Worm (Caenorhabditis elegans) whole organism, L2 larva: ENCODE results near the gene twk-21.

Experiments used
- C34F6.9 ChIP-seq: fragments of 150-350 bp; optimal IDR thresholded peaks from 2 replicates; lab custom pipeline; 2014; ENCODE audit warnings: missing biosample characterization, missing genetic modification characterization
- F13H6.1 ChIP-seq: sonication (generic microtip); optimal IDR thresholded peaks from 2 replicates; lab custom pipeline; 2016; ENCODE audit warnings: missing genetic modification characterization, missing compliant biosample characterization
- R02D3.7 ChIP-seq: fragments of 150-350 bp; optimal IDR thresholded peaks from 2 replicates; lab custom pipeline; 2014; ENCODE audit warnings: missing biosample characterization, missing genetic modification characterization
- Y55F3AM.14 ChIP-seq: fragments of 200-800 bp; sonication (Bioruptor generic); optimal IDR thresholded peaks from 2 replicates; lab custom pipeline; 2018; ENCODE audit warnings: mild to moderate bottlenecking, missing genetic modification characterization, missing compliant biosample characterization
- alr-1 ChIP-seq: fragments of 150-350 bp; optimal IDR thresholded peaks from 2 replicates; lab custom pipeline; 2014; ENCODE audit warnings: missing biosample characterization, missing genetic modification characterization
- aly-2 ChIP-seq: fragments of 150-350 bp; optimal IDR thresholded peaks from 2 replicates; lab custom pipeline; 2014; ENCODE audit warnings: missing biosample characterization, missing genetic modification characterization
- ama-1 ChIP-seq: fragments of 150-350 bp; optimal IDR thresholded peaks from 2 replicates; lab custom pipeline; 2018; ENCODE audit warnings: inconsistent platforms
- blmp-1 ChIP-seq: sonication (generic microtip); optimal IDR thresholded peaks from 2 replicates; lab custom pipeline; 2017; ENCODE audit warnings: missing genetic modification characterization, mild to moderate bottlenecking, missing compliant biosample characterization, antibody characterized with exemption, moderate library complexity; ENCODE audit not compliant: insufficient read depth
- ceh-82 ChIP-seq: fragments of 150-350 bp; optimal IDR thresholded peaks from 2 replicates; lab custom pipeline; 2014; ENCODE audit warnings: missing biosample characterization, missing genetic modification characterization
- crh-2 ChIP-seq: sonication (generic microtip); optimal IDR thresholded peaks from 2 replicates; lab custom pipeline; 2017; ENCODE audit warnings: missing biosample characterization, missing genetic modification characterization
- elt-1 ChIP-seq: fragments of 150-350 bp; optimal IDR thresholded peaks from 2 replicates; lab custom pipeline; 2014; ENCODE audit warnings: missing biosample characterization, missing genetic modification characterization
- elt-3 ChIP-seq: sonication (generic microtip); optimal IDR thresholded peaks from 2 replicates; lab custom pipeline; 2017; ENCODE audit warnings: missing biosample characterization, missing genetic modification characterization
- fos-1 ChIP-seq: fragments of 150-350 bp; optimal IDR thresholded peaks from 2 replicates; lab custom pipeline; 2014; ENCODE audit warnings: missing biosample characterization, missing genetic modification characterization
- gmeb-1 ChIP-seq: fragments of 150-350 bp; optimal IDR thresholded peaks from 2 replicates; lab custom pipeline; 2014; ENCODE audit warnings: missing biosample characterization, missing genetic modification characterization
- lin-11 ChIP-seq: fragments of 150-350 bp; sonication (generic microtip); optimal IDR thresholded peaks from 2 replicates; lab custom pipeline; 2014; ENCODE audit warnings: missing biosample characterization, missing genetic modification characterization, inconsistent platforms, mixed read lengths
- lin-13 ChIP-seq: fragments of 150-350 bp; optimal IDR thresholded peaks from 2 replicates; lab custom pipeline; 2014; ENCODE audit warnings: missing biosample characterization, missing genetic modification reagents, missing genetic modification characterization
- lin-39 ChIP-seq: fragments of 150-350 bp; optimal IDR thresholded peaks from 2 replicates; lab custom pipeline; 2014; ENCODE audit warnings: missing biosample characterization, missing genetic modification reagents, missing genetic modification characterization
- mab-5 ChIP-seq: fragments of 150-350 bp; optimal IDR thresholded peaks from 2 replicates; lab custom pipeline; 2014; ENCODE audit warnings: missing biosample characterization, missing genetic modification characterization
- mbf-1 ChIP-seq: sonication (generic microtip); optimal IDR thresholded peaks from 2 replicates; lab custom pipeline; 2017; ENCODE audit warnings: missing biosample characterization, missing genetic modification characterization
- mdl-1 ChIP-seq, 2 experiments: fragments of 150-350 bp in 1 of 2; sonication (generic microtip) in 1 of 2; optimal IDR thresholded peaks; 2 replicates each; lab custom pipeline; 2017; ENCODE audit warnings: missing biosample characterization in 2 of 2, missing genetic modification characterization in 2 of 2
- nhr-10 ChIP-seq: sonication (generic microtip); optimal IDR thresholded peaks from 2 replicates; lab custom pipeline; 2017; ENCODE audit warnings: missing biosample characterization, missing genetic modification characterization
- nhr-12 ChIP-seq: fragments of 150-350 bp; optimal IDR thresholded peaks from 2 replicates; lab custom pipeline; 2014; ENCODE audit warnings: missing biosample characterization, missing genetic modification characterization
- nhr-129 ChIP-seq: fragments of 150-350 bp; optimal IDR thresholded peaks from 2 replicates; lab custom pipeline; 2014; ENCODE audit warnings: missing biosample characterization, missing genetic modification characterization
- nhr-21 ChIP-seq: fragments of 150-350 bp; optimal IDR thresholded peaks from 2 replicates; lab custom pipeline; 2014; ENCODE audit warnings: missing biosample characterization, missing genetic modification characterization
- nhr-23 ChIP-seq: fragments of 150-350 bp; optimal IDR thresholded peaks from 2 replicates; lab custom pipeline; 2014; ENCODE audit warnings: missing biosample characterization, missing genetic modification reagents, missing genetic modification characterization
- nhr-6 ChIP-seq: fragments of 150-350 bp; optimal IDR thresholded peaks from 2 replicates; lab custom pipeline; 2014; ENCODE audit warnings: missing biosample characterization, missing genetic modification characterization
- nhr-77 ChIP-seq: fragments of 150-350 bp; optimal IDR thresholded peaks from 2 replicates; lab custom pipeline; 2014; ENCODE audit warnings: missing biosample characterization, missing genetic modification characterization
- peb-1 ChIP-seq: fragments of 150-350 bp; optimal IDR thresholded peaks from 2 replicates; lab custom pipeline; 2014; ENCODE audit warnings: missing biosample characterization, missing genetic modification characterization
- sem-4 ChIP-seq: fragments of 150-350 bp; optimal IDR thresholded peaks from 2 replicates; lab custom pipeline; 2014; ENCODE audit warnings: missing biosample characterization, missing genetic modification reagents, missing genetic modification characterization
- skn-1 ChIP-seq: sonication (generic microtip); optimal IDR thresholded peaks from 2 replicates; lab custom pipeline; 2017; ENCODE audit warnings: missing biosample characterization, missing genetic modification characterization
- sma-3 ChIP-seq: sonication (generic microtip); optimal IDR thresholded peaks from 2 replicates; lab custom pipeline; 2016; ENCODE audit warnings: missing genetic modification reagents, missing genetic modification characterization, missing compliant biosample characterization
- sma-9 ChIP-seq, 2 experiments: fragments of 150-350 bp in 1 of 2; sonication (generic microtip) in 1 of 2; optimal IDR thresholded peaks; 2 replicates each; lab custom pipeline; 2014 to 2016; ENCODE audit warnings: missing genetic modification characterization in 2 of 2, mild to moderate bottlenecking in 1 of 2, missing biosample characterization in 1 of 2, missing compliant biosample characterization in 1 of 2, missing genetic modification reagents in 1 of 2, moderate library complexity in 1 of 2
- snpc-4 ChIP-seq: fragments of 150-350 bp; optimal IDR thresholded peaks from 2 replicates; lab custom pipeline; 2014; ENCODE audit warnings: missing biosample characterization, missing genetic modification characterization
- unc-39 ChIP-seq: fragments of 150-350 bp; optimal IDR thresholded peaks from 2 replicates; lab custom pipeline; 2014; ENCODE audit warnings: missing biosample characterization, missing genetic modification characterization
- unc-55 ChIP-seq: fragments of 150-350 bp; sonication (generic microtip); optimal IDR thresholded peaks from 3 replicates; lab custom pipeline; 2014; ENCODE audit warnings: missing biosample characterization, missing genetic modification reagents, missing genetic modification characterization
- unc-62 ChIP-seq: fragments of 150-350 bp; optimal IDR thresholded peaks from 2 replicates; lab custom pipeline; 2014; ENCODE audit warnings: missing biosample characterization, missing genetic modification reagents, missing genetic modification characterization
- zag-1 ChIP-seq: fragments of 150-350 bp; optimal IDR thresholded peaks from 2 replicates; lab custom pipeline; 2014; ENCODE audit warnings: missing biosample characterization, missing genetic modification characterization
- ztf-1 ChIP-seq: fragments of 200-800 bp; sonication (Bioruptor generic); conservative IDR thresholded peaks from 2 replicates; pipeline ENCODE4 v1.3.6; 2022; ENCODE audit warnings: missing genetic modification characterization, missing compliant biosample characterization
- ztf-11 ChIP-seq: sonication (generic microtip); optimal IDR thresholded peaks from 2 replicates; lab custom pipeline; 2017; ENCODE audit warnings: missing biosample characterization, missing genetic modification characterization
- ztf-4 ChIP-seq: fragments of 150-350 bp; optimal IDR thresholded peaks from 2 replicates; lab custom pipeline; 2014; ENCODE audit warnings: missing biosample characterization, missing genetic modification characterization

Gene twk-21

DNA sequence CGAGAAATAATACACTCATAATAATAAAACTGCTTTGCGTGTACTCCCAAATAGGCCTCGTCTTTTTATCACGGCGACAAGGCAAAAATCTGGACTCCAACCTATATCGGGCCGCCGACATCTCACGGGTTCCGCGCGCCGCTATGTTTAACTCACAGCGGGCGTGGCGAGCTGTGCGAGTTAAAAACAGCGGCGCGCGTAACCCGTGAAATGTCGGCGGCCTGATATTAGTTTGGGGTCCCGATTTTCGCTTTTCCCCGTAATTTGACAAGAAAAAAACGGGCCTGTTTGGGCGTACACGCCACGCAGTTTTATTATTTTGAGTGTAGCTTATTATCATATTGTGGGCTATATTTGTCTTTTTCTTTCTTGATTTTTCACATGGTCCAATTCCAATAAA is 42.1 kb downstream of the twk-21 start:
- TF ChIP-seq snpc-4 (tag; lab: Kevin White, UChicago) (peak; percentile 45), aly-2 (tag; lab: Kevin White, UChicago) (no peak), gmeb-1 (tag; lab: Kevin White, UChicago) (no peak), fos-1 (tag; lab: Kevin White, UChicago) (no peak)

DNA sequence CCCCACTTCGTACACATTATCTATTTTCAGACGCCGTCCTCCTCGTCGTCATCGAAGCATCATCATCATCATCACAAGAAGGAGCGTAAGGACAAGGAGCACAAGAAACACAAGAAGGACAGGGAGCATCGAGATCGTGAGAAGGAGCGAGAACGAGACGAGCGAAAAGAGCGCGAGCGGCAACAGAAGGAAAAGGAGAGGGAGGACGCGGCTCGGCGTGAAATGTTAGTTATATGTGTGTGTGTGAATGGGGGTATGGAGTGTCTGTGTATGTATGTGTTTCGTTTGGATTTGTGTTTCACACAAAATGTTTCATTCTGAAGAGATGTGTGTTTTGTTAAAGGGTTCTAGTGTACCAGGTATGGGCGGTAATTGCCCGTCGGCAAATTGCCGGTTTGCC is 42.6 kb downstream of the twk-21 start:
- TF ChIP-seq nhr-23 (no peak), alr-1 (tag; lab: Kevin White, UChicago) (no peak), sma-9 (GFP tag; optimal IDR thresholded peaks at IDR 0.05; lab: Kevin White, UChicago) (peak; percentile 13), sma-9 (tag; optimal IDR thresholded peaks at IDR 0.05; lab: Kevin White, UChicago) (no peak), unc-55 (GFP tag; lab: Kevin White, UChicago) (peak; percentile 37), C34F6.9 (tag; lab: Kevin White, UChicago) (peak; percentile 17)

DNA sequence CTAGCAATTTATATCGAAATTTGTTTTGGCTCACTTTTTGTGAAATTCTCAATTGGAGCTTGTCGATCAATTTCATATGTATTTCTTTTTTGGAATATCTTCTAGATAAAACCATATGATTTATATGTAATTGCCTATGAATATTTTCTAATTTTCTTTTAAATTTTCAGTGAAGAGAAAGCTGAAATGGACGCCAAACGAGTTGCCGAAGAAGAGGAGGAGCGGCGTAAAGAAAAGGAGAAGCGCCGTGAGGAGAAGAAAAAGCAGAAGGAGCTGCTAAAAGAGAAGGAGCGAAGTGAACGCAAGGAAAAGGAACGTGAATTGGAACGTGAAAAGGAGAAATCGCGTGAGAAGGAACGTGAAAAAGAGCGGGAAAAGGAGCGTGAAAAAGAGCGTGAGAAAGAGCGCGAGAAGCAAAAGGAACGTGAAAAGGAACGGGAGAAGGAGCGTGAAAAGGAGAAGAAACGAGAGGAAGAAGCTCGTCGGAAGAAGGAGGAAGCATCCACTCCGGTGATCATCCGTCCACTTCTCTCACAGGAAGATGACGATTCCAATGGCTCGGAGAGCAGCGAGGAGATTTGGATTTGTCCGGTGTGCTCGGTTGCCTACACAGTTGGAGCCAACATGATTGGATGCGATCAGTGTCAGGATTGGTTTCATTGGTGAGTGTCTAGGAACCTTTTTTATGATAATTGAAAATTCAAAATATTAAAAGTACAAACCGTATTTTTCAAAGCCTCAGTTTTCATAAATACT is 44.4 kb downstream of the twk-21 start:
- no peak for TF ChIP-seq zag-1 (tag; lab: Kevin White, UChicago)
- TF ChIP-seq ztf-1 (GFP tag; lab: Robert Waterston, UW), result no peak
- TF ChIP-seq unc-62 (GFP tag; lab: Kevin White, UChicago), result no peak
- TF ChIP-seq gmeb-1 (tag; lab: Kevin White, UChicago), result no peak
- no peak for TF ChIP-seq ama-1
- no peak for TF ChIP-seq aly-2 (tag; lab: Kevin White, UChicago)
- TF ChIP-seq lin-39 (tag; lab: Kevin White, UChicago), result no peak
- TF ChIP-seq nhr-77 (tag; lab: Kevin White, UChicago), result no peak
- TF ChIP-seq C34F6.9 (tag; lab: Kevin White, UChicago), result no peak
- TF ChIP-seq mbf-1 (tag; lab: Kevin White, UChicago), result no peak

- TF ChIP-seq nhr-77 (tag; lab: Kevin White, UChicago) (no peak), sem-4 (tag; lab: Kevin White, UChicago) (no peak), elt-1 (tag; lab: Kevin White, UChicago) (no peak), nhr-21 (no peak), mdl-1 (tag; optimal IDR thresholded peaks at IDR 0.05; lab: Kevin White, UChicago) (no peak), ama-1 (no peak), nhr-10 (tag; lab: Kevin White, UChicago) (no peak), peb-1 (no peak), snpc-4 (tag; lab: Kevin White, UChicago) (no peak), skn-1 (tag; lab: Kevin White, UChicago) (no peak), nhr-6 (tag; lab: Kevin White, UChicago) (no peak), gmeb-1 (tag; lab: Kevin White, UChicago) (no peak), mab-5 (tag; lab: Kevin White, UChicago) (no peak), fos-1 (tag; lab: Kevin White, UChicago) (no peak), unc-39 (tag; lab: Kevin White, UChicago) (no peak), blmp-1 (tag; lab: Kevin White, UChicago) (no peak), lin-11 (tag; lab: Kevin White, UChicago) (no peak), nhr-129 (tag; lab: Kevin White, UChicago) (no peak), R02D3.7 (tag; lab: Kevin White, UChicago) (no peak), sma-3 (no peak)
These were observed 45.6 kb downstream of the twk-21 start for ce11 chrX:16345296-16345695.

- no peak for TF ChIP-seq mdl-1 (tag; optimal IDR thresholded peaks at IDR 0.05; lab: Kevin White, UChicago)
- no peak for TF ChIP-seq lin-11 (tag; lab: Kevin White, UChicago)
- no peak for TF ChIP-seq ztf-11 (tag; lab: Kevin White, UChicago)
- TF ChIP-seq mab-5 (tag; lab: Kevin White, UChicago), result no peak
- no peak for TF ChIP-seq nhr-129 (tag; lab: Kevin White, UChicago)
- no peak for TF ChIP-seq ztf-1 (GFP tag; lab: Robert Waterston, UW)
- TF ChIP-seq unc-55 (GFP tag; lab: Kevin White, UChicago), result no peak
- no peak for TF ChIP-seq R02D3.7 (tag; lab: Kevin White, UChicago)
- TF ChIP-seq unc-39 (tag; lab: Kevin White, UChicago), result no peak
- TF ChIP-seq ztf-4 (tag; lab: Kevin White, UChicago), result no peak
- TF ChIP-seq sma-9 (GFP tag; optimal IDR thresholded peaks at IDR 0.05; lab: Kevin White, UChicago), result peak; percentile 80
- no peak for TF ChIP-seq sma-9 (tag; optimal IDR thresholded peaks at IDR 0.05; lab: Kevin White, UChicago)
- TF ChIP-seq crh-2 (tag; lab: Kevin White, UChicago), result peak; percentile 53
- TF ChIP-seq Y55F3AM.14, result no peak
- TF ChIP-seq nhr-12, result no peak
- TF ChIP-seq nhr-10 (tag; lab: Kevin White, UChicago), result no peak
- no peak for TF ChIP-seq nhr-23
- no peak for TF ChIP-seq nhr-77 (tag; lab: Kevin White, UChicago)
- no peak for TF ChIP-seq elt-3 (tag; lab: Kevin White, UChicago)
- no peak for TF ChIP-seq unc-62 (GFP tag; lab: Kevin White, UChicago)
- no peak for TF ChIP-seq zag-1 (tag; lab: Kevin White, UChicago)
- no peak for TF ChIP-seq lin-39 (tag; lab: Kevin White, UChicago)
- no peak for TF ChIP-seq lin-13
- no peak for TF ChIP-seq alr-1 (tag; lab: Kevin White, UChicago)
- TF ChIP-seq ceh-82 (tag; lab: Kevin White, UChicago), result no peak
- TF ChIP-seq fos-1 (tag; lab: Kevin White, UChicago), result peak; percentile 71
- peak; percentile 35 for TF ChIP-seq F13H6.1 (tag; lab: Kevin White, UChicago)
These were observed 46.7 kb downstream of the twk-21 start for ce11 chrX:16346212-16346883.
